Fruit fly (Drosophila melanogaster) Kc167 (cell line): Measurements from ENCODE around the gene pes.

Source experiments
- Myc ChIP-seq: fragments of >200 bp; optimal IDR thresholded peaks from 2 replicates; lab custom pipeline; 2017; ENCODE audit warnings: missing external identifiers
- Sin3A ChIP-seq: fragments of >200 bp; optimal IDR thresholded peaks from 2 replicates; lab custom pipeline; 2018; ENCODE audit warnings: missing external identifiers
- h ChIP-seq: fragments of >200 bp; optimal IDR thresholded peaks from 3 replicates; lab custom pipeline; 2018; ENCODE audit warnings: missing external identifiers
- insv ChIP-seq: fragments of >200 bp; optimal IDR thresholded peaks from 3 replicates; lab custom pipeline; 2018; ENCODE audit warnings: missing external identifiers
- psq ChIP-seq: fragments of >200 bp; optimal IDR thresholded peaks from 2 replicates; lab custom pipeline; 2017; ENCODE audit warnings: missing external identifiers

dm6 chr2L:8040872-8041271 is 46.9 kb upstream of the pes start, which contains the start of gene CCDC53:
- no peak for TF ChIP-seq psq (lab: Kevin White, UChicago)
- no peak for TF ChIP-seq Myc (lab: Kevin White, UChicago)
- no peak for TF ChIP-seq Sin3A (lab: Kevin White, UChicago)
- no peak for TF ChIP-seq h
- no peak for TF ChIP-seq insv (lab: Kevin White, UChicago)
